Worm (Caenorhabditis elegans) whole organism, L4 larva: ENCODE measurements around the gene C48D1.1.

Source experiments
- D1046.2 ChIP-seq: fragments of 200-800 bp; sonication (Bioruptor generic); IDR thresholded peaks from 2 replicates; pipeline ENCODE4 v1.3.6; 2022; ENCODE audit warnings: missing genetic modification characterization, missing compliant biosample characterization
- F10B5.3 ChIP-seq: sonication (generic microtip); optimal IDR thresholded peaks from 2 replicates; lab custom pipeline; 2016; ENCODE audit warnings: mild to moderate bottlenecking, missing genetic modification characterization, missing compliant biosample characterization
- F26F4.8 ChIP-seq: fragments of 200-800 bp; sonication (Bioruptor generic); conservative IDR thresholded peaks from 2 replicates; pipeline ENCODE4 v1.3.6; 2022; ENCODE audit warnings: missing genetic modification characterization, missing compliant biosample characterization
- R02D3.7 ChIP-seq: fragments of 150-350 bp; sonication (generic microtip); optimal IDR thresholded peaks from 3 replicates; lab custom pipeline; 2014; ENCODE audit warnings: missing biosample characterization, missing genetic modification characterization
- T20F7.1 ChIP-seq: fragments of 200-800 bp; sonication (Bioruptor generic); optimal IDR thresholded peaks from 2 replicates; lab custom pipeline; 2018; ENCODE audit warnings: mild to moderate bottlenecking, missing genetic modification characterization, missing compliant biosample characterization
- T26A8.4 ChIP-seq: fragments of 200-800 bp; sonication (Bioruptor generic); IDR thresholded peaks from 2 replicates; pipeline ENCODE4 v1.3.6; 2022; ENCODE audit warnings: missing genetic modification characterization, missing compliant biosample characterization
- Y48G9A.11 ChIP-seq: fragments of 200-800 bp; sonication (Bioruptor generic); IDR thresholded peaks from 2 replicates; pipeline ENCODE4 v1.3.6; 2022; ENCODE audit warnings: missing genetic modification reagents, missing genetic modification characterization, missing compliant biosample characterization
- ZK546.5 ChIP-seq, 2 experiments: sonication (generic microtip); optimal IDR thresholded peaks; 2 replicates each; lab custom pipeline; 2017; ENCODE audit warnings: missing biosample characterization in 2 of 2, missing genetic modification characterization in 2 of 2
- attf-4 ChIP-seq: sonication (generic microtip); optimal IDR thresholded peaks from 3 replicates; lab custom pipeline; 2017; ENCODE audit warnings: missing biosample characterization, missing genetic modification characterization
- ceh-20 ChIP-seq: fragments of 200-800 bp; sonication (Bioruptor generic); IDR thresholded peaks from 2 replicates; pipeline ENCODE4 v1.3.6; 2022; ENCODE audit warnings: missing genetic modification reagents, missing genetic modification characterization, missing compliant biosample characterization
- ceh-44 ChIP-seq: fragments of 200-800 bp; sonication (Bioruptor generic); IDR thresholded peaks from 2 replicates; pipeline ENCODE4 v1.3.6; 2022; ENCODE audit warnings: missing genetic modification reagents, missing genetic modification characterization, missing compliant biosample characterization
- ceh-62 ChIP-seq: sonication (generic microtip); optimal IDR thresholded peaks from 2 replicates; lab custom pipeline; 2017; ENCODE audit warnings: missing biosample characterization, missing genetic modification characterization
- ces-1 ChIP-seq: fragments of 150-350 bp; sonication (generic microtip); optimal IDR thresholded peaks from 4 replicates; lab custom pipeline; 2014; ENCODE audit warnings: missing biosample characterization, missing genetic modification reagents, missing genetic modification characterization
- daf-19 ChIP-seq: fragments of 200-800 bp; sonication (Bioruptor generic); conservative IDR thresholded peaks from 2 replicates; pipeline ENCODE4 v1.3.6; 2022; ENCODE audit warnings: missing genetic modification characterization, missing compliant biosample characterization
- dmd-8 ChIP-seq: fragments of 200-800 bp; sonication (Bioruptor generic); IDR thresholded peaks from 2 replicates; pipeline ENCODE4 v1.3.6; 2022; ENCODE audit warnings: missing genetic modification characterization, missing compliant biosample characterization
- dpl-1 ChIP-seq: fragments of 150-350 bp; optimal IDR thresholded peaks from 2 replicates; lab custom pipeline; 2014; ENCODE audit warnings: missing biosample characterization, missing genetic modification reagents, missing genetic modification characterization
- duxl-1 ChIP-seq: sonication (generic microtip); optimal IDR thresholded peaks from 2 replicates; lab custom pipeline; 2016; ENCODE audit warnings: mild to moderate bottlenecking, missing genetic modification characterization, moderate library complexity, missing compliant biosample characterization; ENCODE audit not compliant: poor library complexity
- dve-1 ChIP-seq: sonication (generic microtip); optimal IDR thresholded peaks from 2 replicates; lab custom pipeline; 2017; ENCODE audit warnings: antibody characterized with exemption, mild to moderate bottlenecking, missing genetic modification characterization, missing compliant biosample characterization; ENCODE audit not compliant: insufficient read depth
- fos-1 ChIP-seq: fragments of 150-350 bp; optimal IDR thresholded peaks from 2 replicates; lab custom pipeline; 2014; ENCODE audit warnings: missing biosample characterization, missing genetic modification characterization
- hif-1 ChIP-seq, 2 experiments: sonication (generic microtip); optimal IDR thresholded peaks; 2 replicates each; lab custom pipeline; 2016 to 2017; ENCODE audit warnings: missing compliant biosample characterization in 2 of 2, missing genetic modification characterization in 2 of 2, missing genetic modification reagents in 2 of 2, missing genotype in 2 of 2, mild to moderate bottlenecking in 1 of 2
- hlh-30 ChIP-seq: sonication (generic microtip); optimal IDR thresholded peaks from 2 replicates; lab custom pipeline; 2017; ENCODE audit warnings: antibody characterized with exemption, mild to moderate bottlenecking, missing genetic modification characterization, missing compliant biosample characterization; ENCODE audit not compliant: insufficient read depth
- hmg-1.1 ChIP-seq: fragments of 200-800 bp; sonication (Bioruptor generic); IDR thresholded peaks from 2 replicates; pipeline ENCODE4 v1.3.6; 2022; ENCODE audit warnings: missing genetic modification reagents, missing genetic modification characterization, missing compliant biosample characterization
- jun-1 ChIP-seq: fragments of 150-350 bp; optimal IDR thresholded peaks from 2 replicates; lab custom pipeline; 2014; ENCODE audit warnings: missing biosample characterization, missing genetic modification reagents, missing genetic modification characterization
- lin-1 ChIP-seq: fragments of 200-800 bp; sonication (Bioruptor generic); IDR thresholded peaks from 2 replicates; pipeline ENCODE4 v1.3.6; 2022; ENCODE audit warnings: missing genetic modification reagents, missing genetic modification characterization, missing compliant biosample characterization
- lin-15B ChIP-seq: fragments of 150-350 bp; sonication (generic microtip); optimal IDR thresholded peaks from 3 replicates; lab custom pipeline; 2014; ENCODE audit warnings: missing biosample characterization, missing genetic modification characterization
- lin-29 ChIP-seq: fragments of 200-800 bp; sonication (Bioruptor generic); IDR thresholded peaks from 2 replicates; pipeline ENCODE4 v1.3.6; 2022; ENCODE audit warnings: missing genetic modification reagents, missing genetic modification characterization, missing compliant biosample characterization
- lin-39 ChIP-seq: fragments of 150-350 bp; optimal IDR thresholded peaks from 2 replicates; lab custom pipeline; 2014; ENCODE audit warnings: missing biosample characterization, missing genetic modification reagents, missing genetic modification characterization
- lir-3 ChIP-seq: sonication (generic microtip); optimal IDR thresholded peaks from 2 replicates; lab custom pipeline; 2016; ENCODE audit warnings: mild to moderate bottlenecking, missing genetic modification characterization, missing compliant biosample characterization
- lsy-2 ChIP-seq, 2 experiments: fragments of 150-350 bp in 1 of 2; sonication (generic microtip) in 1 of 2; optimal IDR thresholded peaks; 2 replicates each; lab custom pipeline; 2014 to 2017; ENCODE audit warnings: missing biosample characterization in 2 of 2, missing genetic modification characterization in 2 of 2
- madf-5 ChIP-seq, 2 experiments: fragments of 200-800 bp; sonication (Bioruptor generic); IDR thresholded peaks; 2 replicates each; pipeline ENCODE4 v1.3.6; 2022; ENCODE audit warnings: missing compliant biosample characterization in 2 of 2, missing genetic modification characterization in 2 of 2
- madf-9 ChIP-seq: fragments of 200-800 bp; sonication (Bioruptor generic); conservative IDR thresholded peaks from 2 replicates; pipeline ENCODE4 v1.3.6; 2022; ENCODE audit warnings: missing genetic modification reagents, missing genetic modification characterization, missing compliant biosample characterization
- mdl-1 ChIP-seq, 2 experiments: fragments of 150-350 bp in 1 of 2; sonication (generic microtip) in 1 of 2; optimal IDR thresholded peaks; 2 replicates each; lab custom pipeline; 2014 to 2017; ENCODE audit warnings: missing biosample characterization in 2 of 2, missing genetic modification characterization in 2 of 2
- mep-1 ChIP-seq: fragments of 150-350 bp; sonication (generic microtip); optimal IDR thresholded peaks from 3 replicates; lab custom pipeline; 2014; ENCODE audit warnings: missing biosample characterization, missing genetic modification characterization
- mxl-2 ChIP-seq: fragments of 200-800 bp; sonication (Bioruptor generic); conservative IDR thresholded peaks from 2 replicates; pipeline ENCODE4 v1.3.6; 2022; ENCODE audit warnings: missing genetic modification reagents, missing genetic modification characterization, missing compliant biosample characterization
- mxl-3 ChIP-seq: fragments of 200-800 bp; sonication (Bioruptor generic); optimal IDR thresholded peaks from 2 replicates; lab custom pipeline; 2018; ENCODE audit warnings: mild to moderate bottlenecking, missing genetic modification characterization, missing compliant biosample characterization
- nhr-11 ChIP-seq: fragments of 150-350 bp; optimal IDR thresholded peaks from 2 replicates; lab custom pipeline; 2014; ENCODE audit warnings: missing biosample characterization, missing genetic modification characterization
- nhr-237 ChIP-seq: sonication (generic microtip); optimal IDR thresholded peaks from 2 replicates; lab custom pipeline; 2017; ENCODE audit warnings: missing biosample characterization, missing genetic modification characterization
- nhr-28 ChIP-seq: fragments of 150-350 bp; optimal IDR thresholded peaks from 2 replicates; lab custom pipeline; 2014; ENCODE audit warnings: missing biosample characterization, missing genetic modification characterization
- nhr-6 ChIP-seq: fragments of 150-350 bp; optimal IDR thresholded peaks from 2 replicates; lab custom pipeline; 2014; ENCODE audit warnings: missing biosample characterization, missing genetic modification characterization
- pha-4 ChIP-seq, 2 experiments: fragments of 150-350 bp in 1 of 2; fragments of 200-800 bp in 1 of 2; sonication (Bioruptor generic) in 1 of 2; IDR thresholded peaks in 1 of 2; optimal IDR thresholded peaks in 1 of 2; 2 replicates each; pipeline versions ENCODE4 v1.3.6 to Lab custom; 2014 to 2022; ENCODE audit warnings: missing genetic modification characterization in 2 of 2, missing genetic modification reagents in 2 of 2, missing biosample characterization in 1 of 2, missing compliant biosample characterization in 1 of 2
- php-3 ChIP-seq: fragments of 200-800 bp; sonication (Bioruptor generic); IDR thresholded peaks from 2 replicates; pipeline ENCODE4 v1.3.6; 2022; ENCODE audit warnings: missing genetic modification reagents, missing genetic modification characterization, missing compliant biosample characterization
- pqm-1 ChIP-seq: sonication (generic microtip); optimal IDR thresholded peaks from 2 replicates; lab custom pipeline; 2017; ENCODE audit warnings: missing biosample characterization, missing genetic modification characterization
- sdz-12 ChIP-seq: fragments of 200-800 bp; sonication (Bioruptor generic); optimal IDR thresholded peaks from 2 replicates; lab custom pipeline; 2018; ENCODE audit warnings: mild to moderate bottlenecking, missing genetic modification characterization, missing compliant biosample characterization
- set-16 ChIP-seq: fragments of 200-800 bp; sonication (Bioruptor generic); IDR thresholded peaks from 2 replicates; pipeline ENCODE4 v1.3.6; 2022; ENCODE audit warnings: missing genetic modification reagents, missing genetic modification characterization, missing compliant biosample characterization
- skn-1 ChIP-seq: fragments of 150-350 bp; optimal IDR thresholded peaks from 2 replicates; lab custom pipeline; 2014; ENCODE audit warnings: missing biosample characterization, missing genetic modification characterization
- snpc-1.2 ChIP-seq: fragments of 200-800 bp; sonication (Bioruptor generic); IDR thresholded peaks from 2 replicates; pipeline ENCODE4 v1.3.6; 2022; ENCODE audit warnings: missing genetic modification reagents, missing genetic modification characterization, missing compliant biosample characterization
- snpc-4 ChIP-seq: fragments of 150-350 bp; optimal IDR thresholded peaks from 2 replicates; lab custom pipeline; 2014; ENCODE audit warnings: missing biosample characterization, missing genetic modification characterization
- unc-130 ChIP-seq: sonication (generic microtip); optimal IDR thresholded peaks from 2 replicates; lab custom pipeline; 2016; ENCODE audit warnings: missing genetic modification reagents, missing genetic modification characterization, missing compliant biosample characterization
- unc-39 ChIP-seq: sonication (generic microtip); optimal IDR thresholded peaks from 2 replicates; lab custom pipeline; 2017; ENCODE audit warnings: missing biosample characterization, missing genetic modification characterization
- zfp-2 ChIP-seq: sonication (generic microtip); optimal IDR thresholded peaks from 2 replicates; lab custom pipeline; 2016; ENCODE audit warnings: mild to moderate bottlenecking, missing genetic modification characterization, missing compliant biosample characterization
- zip-2 ChIP-seq: fragments of 150-350 bp; optimal IDR thresholded peaks from 2 replicates; lab custom pipeline; 2014; ENCODE audit warnings: missing biosample characterization, missing genetic modification characterization
- ztf-11 ChIP-seq: fragments of 150-350 bp; optimal IDR thresholded peaks from 2 replicates; lab custom pipeline; 2014; ENCODE audit warnings: missing biosample characterization, missing genetic modification characterization

C48D1.1 gene

ce11 chrIV:13231393-13231792, 34.2 kb upstream of the C48D1.1 start:
- TF ChIP-seq nhr-237 (no peak), ceh-62 (no peak), nhr-28 (tag; lab: Kevin White, UChicago) (peak; percentile 9), F10B5.3 (tag; lab: Kevin White, UChicago) (no peak), madf-9 (GFP tag; lab: Robert Waterston, UW) (no peak), hmg-1.1 (GFP tag; lab: Robert Waterston, UW) (no peak), mep-1 (tag; lab: Kevin White, UChicago) (peak; percentile 49), lir-3 (tag; lab: Kevin White, UChicago) (no peak), mdl-1 (tag; optimal IDR thresholded peaks at IDR 0.05; lab: Kevin White, UChicago) (no peak), zip-2 (no peak), nhr-11 (no peak), snpc-4 (tag; lab: Kevin White, UChicago) (no peak), dve-1 (tag; lab: Kevin White, UChicago) (peak; percentile 4), dpl-1 (peak; percentile 50), unc-39 (tag; lab: Kevin White, UChicago) (no peak), lin-15B (tag; lab: Kevin White, UChicago) (no peak), unc-130 (GFP tag; lab: Kevin White, UChicago) (no peak), dmd-8 (GFP tag; lab: Robert Waterston, UW) (no peak), lin-39 (tag; lab: Kevin White, UChicago) (no peak), T20F7.1 (peak; percentile 42), ZK546.5 (tag; optimal IDR thresholded peaks at IDR 0.05; lab: Kevin White, UChicago) (no peak), sdz-12 (GFP tag; lab: Kevin White, UChicago) (no peak), ceh-20 (GFP tag; lab: Robert Waterston, UW) (no peak), lsy-2 (tag; optimal IDR thresholded peaks at IDR 0.05; lab: Kevin White, UChicago) (peak; percentile 82 to 98), madf-5 (GFP tag; IDR thresholded peaks at IDR 0.05; lab: Robert Waterston, UW) (no peak), pha-4 (GFP tag; IDR thresholded peaks at IDR 0.05; lab: Robert Waterston, UW) (no peak), pha-4 (tag; optimal IDR thresholded peaks at IDR 0.05; lab: Kevin White, UChicago) (peak; percentile 47), ces-1 (GFP tag; lab: Kevin White, UChicago) (peak; percentile 33), R02D3.7 (tag; lab: Kevin White, UChicago) (no peak), hif-1 (tag; optimal IDR thresholded peaks at IDR 0.05; lab: Kevin White, UChicago) (peak in 1 of 2 experiments; percentile 15), T26A8.4 (GFP tag; lab: Robert Waterston, UW) (no peak), fos-1 (no peak), skn-1 (tag; lab: Kevin White, UChicago) (no peak), snpc-1.2 (GFP tag; lab: Robert Waterston, UW) (no peak), nhr-6 (tag; lab: Kevin White, UChicago) (peak; percentile 72), D1046.2 (no peak), hlh-30 (tag; lab: Kevin White, UChicago) (peak; percentile 39), ztf-11 (no peak), set-16 (GFP tag; lab: Robert Waterston, UW) (no peak), attf-4 (tag; lab: Kevin White, UChicago) (no peak), daf-19 (no peak), lin-1 (GFP tag; lab: Robert Waterston, UW) (no peak), zfp-2 (tag; lab: Kevin White, UChicago) (no peak), duxl-1 (tag; lab: Kevin White, UChicago) (no peak), pqm-1 (tag; lab: Kevin White, UChicago) (no peak), F26F4.8 (no peak), Y48G9A.11 (GFP tag; lab: Robert Waterston, UW) (no peak), jun-1 (tag; lab: Kevin White, UChicago) (no peak), ceh-44 (GFP tag; lab: Robert Waterston, UW) (no peak), mxl-2 (GFP tag; lab: Robert Waterston, UW) (no peak), mxl-3 (GFP tag; lab: Kevin White, UChicago) (no peak), php-3 (GFP tag; lab: Robert Waterston, UW) (no peak), lin-29 (GFP tag; lab: Robert Waterston, UW) (no peak)
